Fruit fly (Drosophila melanogaster) whole organism, embryonic: ENCODE measurements around the gene rictor.

Source experiments
- Ada2b ChIP-seq: fragments of 200-800 bp; sonication (Bioruptor generic); IDR thresholded peaks from 2 replicates; pipeline ENCODE4 v1.3.6; 2022; ENCODE audit warnings: missing biosample characterization, missing genetic modification characterization
- BEAF-32 ChIP-seq: fragments of 200-800 bp; sonication (Bioruptor generic); optimal IDR thresholded peaks from 3 replicates; lab custom pipeline; 2017; ENCODE audit warnings: missing biosample characterization, missing genetic modification characterization, mild to moderate bottlenecking, moderate library complexity, missing genetic modification reagents
- C15 ChIP-seq: fragments of 200-800 bp; sonication (Bioruptor generic); IDR thresholded peaks from 3 replicates; pipeline ENCODE4 v1.3.6; 2022; ENCODE audit warnings: missing biosample characterization, missing genetic modification characterization
- CG10147 ChIP-seq: fragments of 200-800 bp; sonication (Bioruptor generic); optimal IDR thresholded peaks from 2 replicates; lab custom pipeline; 2019; ENCODE audit warnings: missing biosample characterization, mild to moderate bottlenecking, missing genetic modification characterization, moderate library complexity
- CG11723 ChIP-seq: fragments of 200-800 bp; sonication (Bioruptor generic); optimal IDR thresholded peaks from 2 replicates; lab custom pipeline; 2017; ENCODE audit warnings: missing biosample characterization, mild to moderate bottlenecking, missing genetic modification characterization
- CG12236 ChIP-seq: fragments of 200-800 bp; sonication (Bioruptor generic); optimal IDR thresholded peaks from 2 replicates; lab custom pipeline; 2016; ENCODE audit warnings: missing biosample characterization, missing genetic modification characterization
- CG12942 ChIP-seq: fragments of 200-800 bp; sonication (Bioruptor generic); optimal IDR thresholded peaks from 3 replicates; lab custom pipeline; 2016; ENCODE audit warnings: missing biosample characterization, missing genetic modification characterization
- CG14014 ChIP-seq: fragments of 200-800 bp; sonication (Bioruptor generic); IDR thresholded peaks from 2 replicates; pipeline ENCODE4 v1.3.6; 2022; ENCODE audit warnings: missing biosample characterization, missing genetic modification characterization
- CG1602 ChIP-seq: fragments of 200-800 bp; sonication (Bioruptor generic); optimal IDR thresholded peaks from 3 replicates; lab custom pipeline; 2016; ENCODE audit warnings: missing biosample characterization, missing genetic modification characterization
- CG17385 ChIP-seq: fragments of 200-800 bp; sonication (Bioruptor generic); optimal IDR thresholded peaks from 3 replicates; lab custom pipeline; 2018; ENCODE audit warnings: missing biosample characterization, mild to moderate bottlenecking, missing genetic modification characterization
- CG2199 ChIP-seq: fragments of 200-800 bp; sonication (Bioruptor generic); IDR thresholded peaks from 3 replicates; pipeline ENCODE4 v1.3.6; 2022; ENCODE audit warnings: missing biosample characterization, missing genetic modification characterization
- CG2875 ChIP-seq: fragments of 200-800 bp; sonication (Bioruptor generic); optimal IDR thresholded peaks from 2 replicates; lab custom pipeline; 2017; ENCODE audit warnings: missing biosample characterization, mild to moderate bottlenecking, missing genetic modification characterization, missing genetic modification reagents
- CG4282 ChIP-seq: fragments of 200-800 bp; sonication (Bioruptor generic); optimal IDR thresholded peaks from 2 replicates; lab custom pipeline; 2016; ENCODE audit warnings: missing biosample characterization, missing genetic modification characterization
- CG4854 ChIP-seq: fragments of 200-800 bp; sonication (Bioruptor generic); optimal IDR thresholded peaks from 2 replicates; lab custom pipeline; 2016; ENCODE audit warnings: missing biosample characterization, missing genetic modification characterization, inconsistent platforms
- CG6689 ChIP-seq: fragments of 200-800 bp; sonication (Bioruptor generic); IDR thresholded peaks from 2 replicates; pipeline ENCODE4 v1.3.6; 2022; ENCODE audit warnings: missing biosample characterization, missing genetic modification characterization
- CG8388 ChIP-seq: fragments of 200-800 bp; sonication (Bioruptor generic); optimal IDR thresholded peaks from 2 replicates; lab custom pipeline; 2019; ENCODE audit warnings: missing biosample characterization, mild to moderate bottlenecking, missing genetic modification characterization, moderate library complexity
- CG9215 ChIP-seq: fragments of 200-800 bp; sonication (Bioruptor generic); IDR thresholded peaks from 2 replicates; pipeline ENCODE4 v1.3.6; 2022; ENCODE audit warnings: missing biosample characterization, missing genetic modification characterization
- CG9437 ChIP-seq: fragments of 200-800 bp; sonication (Bioruptor generic); optimal IDR thresholded peaks from 2 replicates; lab custom pipeline; 2018; ENCODE audit warnings: missing biosample characterization, mild to moderate bottlenecking, missing genetic modification characterization
- Hr78 ChIP-seq, 2 experiments: fragments of 200-800 bp in 1 of 2; fragments of >200 bp in 1 of 2; sonication (Bioruptor generic) in 1 of 2; optimal IDR thresholded peaks; 2 replicates each; lab custom pipeline; 2017 to 2019; ENCODE audit warnings: missing biosample characterization in 2 of 2, missing genetic modification characterization in 2 of 2, mild to moderate bottlenecking in 1 of 2, moderate library complexity in 1 of 2
- Mad ChIP-seq: fragments of 200-800 bp; sonication (Bioruptor generic); optimal IDR thresholded peaks from 2 replicates; lab custom pipeline; 2016; ENCODE audit warnings: missing biosample characterization, missing genetic modification characterization
- Oli ChIP-seq: fragments of 200-800 bp; sonication (Bioruptor generic); optimal IDR thresholded peaks from 2 replicates; lab custom pipeline; 2018; ENCODE audit warnings: missing biosample characterization, mild to moderate bottlenecking, missing genetic modification characterization, moderate library complexity
- Rx ChIP-seq: fragments of 200-800 bp; sonication (Bioruptor generic); IDR thresholded peaks from 2 replicates; pipeline ENCODE4 v1.3.6; 2022; ENCODE audit warnings: missing biosample characterization, missing genetic modification characterization
- Spps ChIP-seq: fragments of 200-800 bp; sonication (Bioruptor generic); optimal IDR thresholded peaks from 2 replicates; lab custom pipeline; 2018; ENCODE audit warnings: missing biosample characterization, mild to moderate bottlenecking, missing genetic modification characterization
- Usf ChIP-seq: fragments of 200-800 bp; sonication (Bioruptor generic); optimal IDR thresholded peaks from 2 replicates; lab custom pipeline; 2017; ENCODE audit warnings: missing genotype, missing biosample characterization, missing genetic modification characterization
- ase ChIP-seq: fragments of 200-800 bp; sonication (Bioruptor generic); IDR thresholded peaks from 3 replicates; pipeline ENCODE4 v1.3.6; 2022; ENCODE audit warnings: missing biosample characterization, missing genetic modification characterization
- caup ChIP-seq: fragments of 200-800 bp; sonication (Bioruptor generic); optimal IDR thresholded peaks from 3 replicates; lab custom pipeline; 2017; ENCODE audit warnings: missing biosample characterization, mild to moderate bottlenecking, missing genetic modification characterization, moderate library complexity; ENCODE audit not compliant: severe bottlenecking
- crol ChIP-seq: fragments of 200-800 bp; sonication (Bioruptor generic); IDR thresholded peaks from 2 replicates; pipeline ENCODE4 v1.3.6; 2022; ENCODE audit warnings: missing biosample characterization, missing genetic modification characterization
- cwo ChIP-seq: fragments of 200-800 bp; sonication (Bioruptor generic); optimal IDR thresholded peaks from 3 replicates; lab custom pipeline; 2017; ENCODE audit warnings: missing biosample characterization, missing genetic modification characterization, mild to moderate bottlenecking, moderate library complexity, missing genetic modification reagents
- dan ChIP-seq: fragments of 200-800 bp; sonication (Bioruptor generic); IDR thresholded peaks from 2 replicates; pipeline ENCODE4 v1.3.6; 2022; ENCODE audit warnings: missing biosample characterization, missing genetic modification characterization
- dysf ChIP-seq: fragments of 200-800 bp; sonication (Bioruptor generic); IDR thresholded peaks from 3 replicates; pipeline ENCODE4 v1.3.6; 2022; ENCODE audit warnings: missing biosample characterization, missing genetic modification characterization
- eve ChIP-seq, 2 experiments: fragments of >200 bp; optimal IDR thresholded peaks; 2 replicates each; lab custom pipeline; 2017; ENCODE audit warnings: missing biosample characterization in 2 of 2, missing genetic modification characterization in 2 of 2
- eyg ChIP-seq: fragments of 200-800 bp; sonication (Bioruptor generic); optimal IDR thresholded peaks from 3 replicates; lab custom pipeline; 2016; ENCODE audit warnings: missing biosample characterization, missing genetic modification characterization
- fru ChIP-seq: fragments of >200 bp; optimal IDR thresholded peaks from 2 replicates; lab custom pipeline; 2017
- her ChIP-seq: fragments of 200-800 bp; sonication (Bioruptor generic); optimal IDR thresholded peaks from 2 replicates; lab custom pipeline; 2016; ENCODE audit warnings: missing biosample characterization, missing genetic modification characterization
- klu ChIP-seq: fragments of 200-800 bp; sonication (Bioruptor generic); IDR thresholded peaks from 2 replicates; pipeline ENCODE4 v1.3.6; 2022; ENCODE audit warnings: missing biosample characterization, missing genetic modification characterization
- lov ChIP-seq, 2 experiments: fragments of 200-800 bp in 1 of 2; fragments of >200 bp in 1 of 2; sonication (Bioruptor generic) in 1 of 2; IDR thresholded peaks in 1 of 2; optimal IDR thresholded peaks in 1 of 2; 2 replicates in 1 of 2; 3 replicates in 1 of 2; pipeline versions ENCODE4 v1.3.6 to Lab custom; 2017 to 2022; ENCODE audit warnings: missing biosample characterization in 1 of 2, missing genetic modification characterization in 1 of 2
- org-1 ChIP-seq: fragments of 200-800 bp; sonication (Bioruptor generic); optimal IDR thresholded peaks from 2 replicates; lab custom pipeline; 2017; ENCODE audit warnings: missing biosample characterization, missing genetic modification characterization
- otp ChIP-seq: fragments of 200-800 bp; sonication (Bioruptor generic); IDR thresholded peaks from 3 replicates; pipeline ENCODE4, ENCODE4 v1.3.6; 2022; ENCODE audit warnings: missing biosample characterization, missing genetic modification characterization
- row ChIP-seq: fragments of 200-800 bp; sonication (Bioruptor generic); IDR thresholded peaks from 3 replicates; pipeline ENCODE4 v1.3.6; 2022; ENCODE audit warnings: missing biosample characterization, missing genetic modification characterization
- run ChIP-seq: fragments of 200-800 bp; sonication (Bioruptor generic); optimal IDR thresholded peaks from 3 replicates; lab custom pipeline; 2018; ENCODE audit warnings: missing biosample characterization, mild to moderate bottlenecking, missing genetic modification characterization
- schlank ChIP-seq: fragments of 200-800 bp; sonication (Bioruptor generic); optimal IDR thresholded peaks from 2 replicates; lab custom pipeline; 2018; ENCODE audit warnings: missing biosample characterization, mild to moderate bottlenecking, missing genetic modification characterization
- so ChIP-seq: fragments of 200-800 bp; sonication (Bioruptor generic); IDR thresholded peaks from 3 replicates; pipeline ENCODE4 v1.3.6; 2022; ENCODE audit warnings: missing biosample characterization, missing genetic modification characterization
- sug ChIP-seq: fragments of 200-800 bp; optimal IDR thresholded peaks from 2 replicates; lab custom pipeline; 2019; ENCODE audit warnings: missing biosample characterization, mild to moderate bottlenecking, missing genetic modification characterization, moderate library complexity
- tup ChIP-seq: fragments of 200-800 bp; sonication (Bioruptor generic); optimal IDR thresholded peaks from 2 replicates; lab custom pipeline; 2016; ENCODE audit warnings: missing biosample characterization, mild to moderate bottlenecking, missing genetic modification characterization, moderate library complexity
- vnd ChIP-seq: fragments of 200-800 bp; sonication (Bioruptor generic); IDR thresholded peaks from 3 replicates; pipeline ENCODE4 v1.3.6; 2022; ENCODE audit warnings: missing biosample characterization, missing genetic modification characterization; ENCODE audit not compliant: partially characterized antibody
- wek ChIP-seq: fragments of 200-800 bp; sonication (Bioruptor generic); optimal IDR thresholded peaks from 3 replicates; lab custom pipeline; 2018; ENCODE audit warnings: missing biosample characterization, mild to moderate bottlenecking, missing genetic modification characterization, moderate library complexity
- yki ChIP-seq: fragments of >200 bp; optimal IDR thresholded peaks from 3 replicates; lab custom pipeline; 2018
- z ChIP-seq: fragments of 200-800 bp; sonication (Bioruptor generic); IDR thresholded peaks from 3 replicates; pipeline ENCODE4 v1.3.6; 2022; ENCODE audit warnings: missing biosample characterization, missing genetic modification characterization

The rictor gene

DNA sequence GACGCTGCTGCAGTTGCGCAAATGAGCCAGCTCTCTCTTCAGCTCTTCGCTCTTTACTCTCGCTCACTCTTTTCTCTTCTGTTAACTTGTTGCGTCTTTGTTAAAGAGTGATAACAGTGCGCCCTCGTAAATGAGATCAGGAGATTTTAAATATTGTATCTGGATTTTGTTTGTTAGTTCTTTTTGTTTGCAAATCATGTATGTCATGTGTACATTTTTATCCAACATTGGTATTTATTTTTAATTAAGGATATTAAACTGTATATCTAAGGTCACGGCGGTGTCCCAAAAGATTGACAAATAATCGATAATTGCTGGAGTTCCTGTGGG lies 37.7 kb upstream of the rictor start (continued):
- TF ChIP-seq wek (GFP tag; lab: Kevin White, UChicago) (peak; percentile 3), Hr78 (GFP tag; optimal IDR thresholded peaks at IDR 0.05; lab: Kevin White, UChicago) (no peak), lov (optimal IDR thresholded peaks at IDR 0.05; lab: Kevin White, UChicago) (no peak), lov (GFP tag; IDR thresholded peaks at IDR 0.05; lab: Robert Waterston, UW) (peak; percentile 60; the same call in 1 of the 3 replicates), C15 (GFP tag; lab: Robert Waterston, UW) (no peak), row (GFP tag; lab: Robert Waterston, UW) (peak; percentile 75), sug (tag; lab: Kevin White, UChicago) (no peak), CG9437 (GFP tag; lab: Kevin White, UChicago) (no peak), Mad (no peak), BEAF-32 (GFP tag; lab: Kevin White, UChicago) (no peak), yki (peak; percentile 81), so (GFP tag; lab: Robert Waterston, UW) (no peak), dan (no peak), CG1602 (no peak), CG2199 (no peak), her (GFP tag; lab: Kevin White, UChicago) (no peak), z (GFP tag; lab: Robert Waterston, UW) (no peak), crol (GFP tag; lab: Robert Waterston, UW) (no peak), schlank (no peak), CG4854 (no peak), tup (GFP tag; lab: Kevin White, UChicago) (no peak), CG9215 (no peak), Ada2b (GFP tag; lab: Robert Waterston, UW) (peak; percentile 45; the same call in 1 of the 2 replicates), CG10147 (no peak), CG4282 (GFP tag; lab: Kevin White, UChicago) (no peak), eyg (no peak), otp (peak; percentile 48; the same call in 1 of the 3 replicates), caup (GFP tag; lab: Kevin White, UChicago) (no peak), fru (no peak), dysf (GFP tag; lab: Robert Waterston, UW) (peak; percentile 63; the same call in 2 of the 3 replicates), Spps (tag; lab: Kevin White, UChicago) (peak; percentile 22), CG12236 (GFP tag; lab: Kevin White, UChicago) (no peak), klu (no peak), CG14014 (GFP tag; lab: Robert Waterston, UW) (peak; percentile 49; the same call in 1 of the 2 replicates), CG17385 (peak; percentile 12), Oli (tag; lab: Kevin White, UChicago) (peak; percentile 60), ase (peak; percentile 41; the same call in 2 of the 3 replicates), CG2875 (GFP tag; lab: Kevin White, UChicago) (peak; percentile 23), Usf (GFP tag; lab: Kevin White, UChicago) (no peak), vnd (GFP tag; lab: Robert Waterston, UW) (no peak), CG6689 (GFP tag; lab: Robert Waterston, UW) (peak; percentile 48; the same call in 1 of the 2 replicates), cwo (GFP tag; lab: Kevin White, UChicago) (no peak), run (no peak), CG11723 (GFP tag; lab: Kevin White, UChicago) (no peak), org-1 (no peak), CG8388 (GFP tag; lab: Kevin White, UChicago) (peak; percentile 23), CG12942 (GFP tag; lab: Kevin White, UChicago) (peak; percentile 20), Rx (GFP tag; lab: Robert Waterston, UW) (peak; percentile 41; the same call in 1 of the 2 replicates), eve (GFP tag; optimal IDR thresholded peaks at IDR 0.05; lab: Kevin White, UChicago) (peak in 1 of 2 experiments; percentile 79)
